Worm (Caenorhabditis elegans): Measurements from ENCODE around the gene ltah-1.2.

ce11 chrIV:3599126-3599525 is 13.7 kb downstream of the ltah-1.2 start, which contains the start of gene Y37E11B.6:
- no peak for TF ChIP-seq flt-1 (GFP tag; IDR thresholded peaks at IDR 0.05)
- TF ChIP-seq ref-1 (GFP tag; conservative IDR thresholded peaks at IDR 0.05) = no peak
- TF ChIP-seq ztf-29 (GFP tag; IDR thresholded peaks at IDR 0.05) = no peak
- no peak for TF ChIP-seq klf-2 (GFP tag; conservative IDR thresholded peaks at IDR 0.05)
- no peak for TF ChIP-seq cog-1 (tag; optimal IDR thresholded peaks at IDR 0.05)
- no peak for TF ChIP-seq ztf-23 (GFP tag; IDR thresholded peaks at IDR 0.05)
- TF ChIP-seq T22C8.4 (GFP tag; IDR thresholded peaks at IDR 0.05) = no peak
- no peak for TF ChIP-seq med-1 (GFP tag; optimal IDR thresholded peaks at IDR 0.05; ENCODE audit: insufficient read depth)
- TF ChIP-seq tab-1 (GFP tag; IDR thresholded peaks at IDR 0.05) = no peak

Measured in whole organism, midembryonic.